Fruit fly (Drosophila melanogaster) whole organism, embryonic: ENCODE measurements around the gene Vha100-2.
A peak's percentile ranks its signal among the peaks of the same experiment; 100 is the strongest.

ENCODE experiments used
- Asciz ChIP-seq: fragments of 200-800 bp; sonication (Bioruptor generic); optimal IDR thresholded peaks from 2 replicates; lab custom pipeline; 2017; ENCODE audit warnings: missing biosample characterization, mild to moderate bottlenecking, missing genetic modification characterization, missing genetic modification reagents
- Awh ChIP-seq: fragments of 200-800 bp; sonication (Bioruptor generic); IDR thresholded peaks from 2 replicates; pipeline ENCODE4, ENCODE4 v1.3.6; 2022; ENCODE audit warnings: missing biosample characterization, missing genetic modification characterization
- CG10543 ChIP-seq: fragments of 200-800 bp; sonication (Bioruptor generic); optimal IDR thresholded peaks from 3 replicates; lab custom pipeline; 2017; ENCODE audit warnings: missing biosample characterization, mild to moderate bottlenecking, missing genetic modification characterization, moderate library complexity
- CG12659 ChIP-seq: fragments of 200-800 bp; sonication (Bioruptor generic); optimal IDR thresholded peaks from 3 replicates; lab custom pipeline; 2017; ENCODE audit warnings: mild to moderate bottlenecking, missing biosample characterization, missing genetic modification reagents, missing genetic modification characterization
- CG13894 ChIP-seq: fragments of 200-800 bp; sonication (Bioruptor generic); optimal IDR thresholded peaks from 3 replicates; lab custom pipeline; 2018; ENCODE audit warnings: missing biosample characterization, mild to moderate bottlenecking, missing genetic modification characterization, moderate library complexity
- CG14441 ChIP-seq: fragments of 200-800 bp; sonication (Bioruptor generic); IDR thresholded peaks from 2 replicates; pipeline ENCODE4 v1.3.6; 2022; ENCODE audit warnings: missing biosample characterization, missing genetic modification characterization
- CG14860 ChIP-seq: fragments of 200-800 bp; sonication (Bioruptor generic); IDR thresholded peaks from 3 replicates; pipeline ENCODE4 v1.3.6; 2022; ENCODE audit warnings: missing biosample characterization, missing genetic modification characterization; ENCODE audit not compliant: partially characterized antibody
- CG1792 ChIP-seq: fragments of 200-800 bp; sonication (Bioruptor generic); optimal IDR thresholded peaks from 2 replicates; lab custom pipeline; 2016; ENCODE audit warnings: missing biosample characterization, missing genetic modification characterization
- CG1832 ChIP-seq: fragments of 200-800 bp; sonication (Bioruptor generic); optimal IDR thresholded peaks from 2 replicates; lab custom pipeline; 2017; ENCODE audit warnings: missing biosample characterization, mild to moderate bottlenecking, missing genetic modification characterization, inconsistent platforms
- CG18476 ChIP-seq: fragments of 200-800 bp; sonication (Bioruptor generic); optimal IDR thresholded peaks from 2 replicates; lab custom pipeline; 2016; ENCODE audit warnings: missing biosample characterization, mild to moderate bottlenecking, missing genetic modification characterization
- CG18599 ChIP-seq: fragments of 200-800 bp; sonication (Bioruptor generic); optimal IDR thresholded peaks from 3 replicates; lab custom pipeline; 2017; ENCODE audit warnings: missing biosample characterization, missing genetic modification characterization, mild to moderate bottlenecking, moderate library complexity, missing genetic modification reagents
- CG32767 ChIP-seq: fragments of 200-800 bp; sonication (Bioruptor generic); IDR thresholded peaks from 2 replicates; pipeline ENCODE4 v1.3.6; 2022; ENCODE audit warnings: missing biosample characterization, missing genetic modification characterization
- CG8089 ChIP-seq: fragments of 200-800 bp; sonication (Bioruptor generic); optimal IDR thresholded peaks from 3 replicates; lab custom pipeline; 2016; ENCODE audit warnings: missing biosample characterization, missing genetic modification characterization
- CG9797 ChIP-seq: fragments of 200-800 bp; sonication (Bioruptor generic); optimal IDR thresholded peaks from 3 replicates; lab custom pipeline; 2018; ENCODE audit warnings: missing biosample characterization, mild to moderate bottlenecking, missing genetic modification characterization
- CTCF ChIP-seq: fragments of 200-800 bp; sonication (Bioruptor generic); optimal IDR thresholded peaks from 2 replicates; lab custom pipeline; 2017; ENCODE audit warnings: missing biosample characterization, mild to moderate bottlenecking, missing genetic modification characterization, moderate library complexity
- CoRest ChIP-seq: fragments of 200-800 bp; sonication (Bioruptor generic); optimal IDR thresholded peaks from 3 replicates; lab custom pipeline; 2018; ENCODE audit warnings: missing biosample characterization, mild to moderate bottlenecking, missing genetic modification characterization, moderate library complexity
- D19A ChIP-seq: fragments of 200-800 bp; optimal IDR thresholded peaks from 3 replicates; lab custom pipeline; 2019; ENCODE audit warnings: missing biosample characterization, mild to moderate bottlenecking, missing genetic modification characterization, moderate library complexity
- Dip2 ChIP-seq: fragments of 200-800 bp; sonication (Bioruptor generic); IDR thresholded peaks from 2 replicates; pipeline ENCODE4 v1.3.6; 2022; ENCODE audit warnings: missing biosample characterization, missing genetic modification characterization
- Drgx ChIP-seq: fragments of 200-800 bp; sonication (Bioruptor generic); IDR thresholded peaks from 2 replicates; pipeline ENCODE4 v1.3.6; 2022; ENCODE audit warnings: missing biosample characterization, missing genetic modification characterization
- E2f2 ChIP-seq: fragments of 200-800 bp; sonication (Bioruptor generic); IDR thresholded peaks from 2 replicates; pipeline ENCODE4 v1.3.6; 2022; ENCODE audit warnings: missing biosample characterization, missing genetic modification characterization
- Ets97D ChIP-seq: fragments of 200-800 bp; sonication (Bioruptor generic); optimal IDR thresholded peaks from 3 replicates; lab custom pipeline; 2016; ENCODE audit warnings: missing biosample characterization, missing genetic modification characterization
- H2.0 ChIP-seq: fragments of 200-800 bp; sonication (Bioruptor generic); IDR thresholded peaks from 2 replicates; pipeline ENCODE4 v1.3.6; 2022; ENCODE audit warnings: missing biosample characterization, missing genetic modification characterization
- Hr3 ChIP-seq: fragments of 200-800 bp; sonication (Bioruptor generic); optimal IDR thresholded peaks from 3 replicates; lab custom pipeline; 2016; ENCODE audit warnings: missing biosample characterization, missing genetic modification characterization
- Hsf ChIP-seq: fragments of 200-800 bp; sonication (Bioruptor generic); optimal IDR thresholded peaks from 3 replicates; lab custom pipeline; 2016; ENCODE audit warnings: missing biosample characterization, missing genetic modification characterization
- MTF-1 ChIP-seq: fragments of 200-800 bp; sonication (Bioruptor generic); optimal IDR thresholded peaks from 2 replicates; lab custom pipeline; 2018; ENCODE audit warnings: missing biosample characterization, mild to moderate bottlenecking, missing genetic modification characterization, borderline replicate concordance
- Max ChIP-seq: fragments of 200-800 bp; sonication (Bioruptor generic); optimal IDR thresholded peaks from 2 replicates; lab custom pipeline; 2016; ENCODE audit warnings: missing biosample characterization, mild to moderate bottlenecking, missing genetic modification characterization
- Mes4 ChIP-seq: fragments of 200-800 bp; sonication (Bioruptor generic); optimal IDR thresholded peaks from 2 replicates; lab custom pipeline; 2016; ENCODE audit warnings: missing biosample characterization, missing genetic modification characterization
- Mrtf ChIP-seq: fragments of 200-800 bp; sonication (Bioruptor generic); IDR thresholded peaks from 3 replicates; pipeline ENCODE4 v1.3.6; 2022; ENCODE audit warnings: missing biosample characterization, missing genetic modification characterization
- Ptx1 ChIP-seq: fragments of 200-800 bp; sonication (Bioruptor generic); IDR thresholded peaks from 2 replicates; pipeline ENCODE4 v1.3.6; 2022; ENCODE audit warnings: missing biosample characterization, missing genetic modification characterization
- Sry-β ChIP-seq: fragments of 200-800 bp; sonication (Bioruptor generic); optimal IDR thresholded peaks from 2 replicates; lab custom pipeline; 2018; ENCODE audit warnings: missing biosample characterization, mild to moderate bottlenecking, missing genetic modification characterization, moderate library complexity
- bigmax ChIP-seq: fragments of 200-800 bp; sonication (Bioruptor generic); optimal IDR thresholded peaks from 2 replicates; lab custom pipeline; 2018; ENCODE audit warnings: missing biosample characterization, mild to moderate bottlenecking, missing genetic modification characterization
- cwo ChIP-seq: fragments of 200-800 bp; sonication (Bioruptor generic); optimal IDR thresholded peaks from 3 replicates; lab custom pipeline; 2017; ENCODE audit warnings: missing biosample characterization, missing genetic modification characterization, mild to moderate bottlenecking, moderate library complexity, missing genetic modification reagents
- eyg ChIP-seq: fragments of 200-800 bp; sonication (Bioruptor generic); optimal IDR thresholded peaks from 3 replicates; lab custom pipeline; 2016; ENCODE audit warnings: missing biosample characterization, missing genetic modification characterization
- ftz-f1 ChIP-seq: fragments of 200-800 bp; sonication (Bioruptor generic); optimal IDR thresholded peaks from 2 replicates; lab custom pipeline; 2016; ENCODE audit warnings: missing biosample characterization, missing genetic modification characterization
- gce ChIP-seq: fragments of 200-800 bp; sonication (Bioruptor generic); IDR thresholded peaks from 3 replicates; pipeline ENCODE4 v1.3.6; 2022; ENCODE audit warnings: missing biosample characterization, missing genetic modification characterization
- h ChIP-seq: fragments of >200 bp; optimal IDR thresholded peaks from 2 replicates; lab custom pipeline; 2017
- hkb ChIP-seq, 2 experiments: fragments of 200-800 bp in 1 of 2; fragments of >200 bp in 1 of 2; sonication (Bioruptor generic) in 1 of 2; IDR thresholded peaks in 1 of 2; optimal IDR thresholded peaks in 1 of 2; 2 replicates each; pipeline versions ENCODE4 v1.3.6 to Lab custom; 2017 to 2022; ENCODE audit warnings: missing biosample characterization in 1 of 2, missing genetic modification characterization in 1 of 2
- insv ChIP-seq, 2 experiments: fragments of 200-800 bp; sonication (Bioruptor generic); optimal IDR thresholded peaks; 3 replicates each; lab custom pipeline; 2016 to 2018; ENCODE audit warnings: missing biosample characterization in 2 of 2, missing genetic modification characterization in 2 of 2
- pb ChIP-seq: fragments of 200-800 bp; sonication (Bioruptor generic); optimal IDR thresholded peaks from 3 replicates; lab custom pipeline; 2016; ENCODE audit warnings: missing biosample characterization, missing genetic modification characterization
- pfk ChIP-seq: fragments of 200-800 bp; sonication (Bioruptor generic); optimal IDR thresholded peaks from 2 replicates; lab custom pipeline; 2018; ENCODE audit warnings: missing biosample characterization, mild to moderate bottlenecking, missing genetic modification characterization, moderate library complexity
- psq ChIP-seq: fragments of 200-800 bp; sonication (Bioruptor generic); optimal IDR thresholded peaks from 2 replicates; lab custom pipeline; 2017; ENCODE audit warnings: missing biosample characterization, missing genetic modification characterization
- pzg ChIP-seq: fragments of 200-800 bp; sonication (Bioruptor generic); optimal IDR thresholded peaks from 3 replicates; lab custom pipeline; 2018; ENCODE audit warnings: missing biosample characterization, mild to moderate bottlenecking, missing genetic modification characterization, moderate library complexity
- tio ChIP-seq: fragments of 200-800 bp; sonication (Bioruptor generic); optimal IDR thresholded peaks from 2 replicates; lab custom pipeline; 2017; ENCODE audit warnings: missing biosample characterization, missing genetic modification characterization, inconsistent platforms
- ttk ChIP-seq: fragments of 200-800 bp; sonication (Bioruptor generic); IDR thresholded peaks from 2 replicates; pipeline ENCODE4 v2.1.2; 2022; ENCODE audit warnings: missing biosample characterization, missing genetic modification characterization
- yki ChIP-seq: fragments of >200 bp; optimal IDR thresholded peaks from 3 replicates; lab custom pipeline; 2018
- zen2 ChIP-seq: fragments of 200-800 bp; sonication (Bioruptor generic); IDR thresholded peaks from 3 replicates; pipeline ENCODE4 v1.3.6; 2022; ENCODE audit warnings: missing biosample characterization, missing genetic modification characterization; ENCODE audit not compliant: partially characterized antibody
- zf30C ChIP-seq: fragments of 200-800 bp; sonication (Bioruptor generic); optimal IDR thresholded peaks from 3 replicates; lab custom pipeline; 2018; ENCODE audit warnings: missing biosample characterization, mild to moderate bottlenecking, missing genetic modification characterization
- zfh1 ChIP-seq: fragments of 200-800 bp; sonication (Bioruptor generic); IDR thresholded peaks from 3 replicates; pipeline ENCODE4 v1.3.6; 2022; ENCODE audit warnings: missing biosample characterization, missing genetic modification characterization
- zfh2 ChIP-seq: fragments of 200-800 bp; sonication (Bioruptor generic); optimal IDR thresholded peaks from 2 replicates; lab custom pipeline; 2016; ENCODE audit warnings: missing biosample characterization, missing genetic modification characterization

Vha100-2 gene

dm6 chr3R:18402549-18403429 is 3.8 kb upstream of the Vha100-2 start, which contains the start of the genes Wdr37 and koko (continued):
- peak; percentile 93 for TF ChIP-seq cwo (GFP tag; lab: Kevin White, UChicago)
- TF ChIP-seq Ptx1 (GFP tag; lab: Robert Waterston, UW), result peak; percentile 100
- peak in 1 of 2 experiments; percentile 85 for TF ChIP-seq insv (GFP tag; optimal IDR thresholded peaks at IDR 0.05; lab: Kevin White, UChicago)
- peak; percentile 96 for TF ChIP-seq CG10543 (GFP tag; lab: Kevin White, UChicago)
- TF ChIP-seq tio (GFP tag; lab: Kevin White, UChicago), result peak; percentile 97
- TF ChIP-seq Dip2 (GFP tag; lab: Robert Waterston, UW), result peak; percentile 50; the same call in 1 of the 2 replicates
- peak; percentile 99 for TF ChIP-seq CG32767 (GFP tag; lab: Robert Waterston, UW)
- peak; percentile 95 for TF ChIP-seq CG14441 (GFP tag; lab: Robert Waterston, UW)
- no peak for TF ChIP-seq bigmax
- peak; percentile 16 for TF ChIP-seq pb
- TF ChIP-seq Hr3 (GFP tag; lab: Kevin White, UChicago), result peak; percentile 99
- peak; percentile 99 for TF ChIP-seq zf30C (GFP tag; lab: Kevin White, UChicago)
- peak; percentile 92 for TF ChIP-seq CG13894 (tag; lab: Kevin White, UChicago)
- TF ChIP-seq h (lab: Kevin White, UChicago), result no peak
- peak; percentile 39 for TF ChIP-seq Sry-β (GFP tag; lab: Kevin White, UChicago)
- peak; percentile 98 for TF ChIP-seq Drgx (GFP tag; lab: Robert Waterston, UW)
- peak; percentile 56 for TF ChIP-seq CG1792
- TF ChIP-seq CoRest, result peak; percentile 99
- TF ChIP-seq zen2 (GFP tag; lab: Robert Waterston, UW), result no peak
- 0 out of 3 replicates have a peak, but pooled peaks have one; percentile 37 for TF ChIP-seq CG14860 (GFP tag; lab: Robert Waterston, UW)
- TF ChIP-seq Mes4 (GFP tag; lab: Kevin White, UChicago), result peak; percentile 58
- TF ChIP-seq Asciz (GFP tag; lab: Kevin White, UChicago), result peak; percentile 93
- TF ChIP-seq psq (GFP tag; lab: Kevin White, UChicago), result peak; percentile 90
- TF ChIP-seq Ets97D (GFP tag; lab: Kevin White, UChicago), result peak; percentile 29
- TF ChIP-seq eyg, result peak; percentile 58
- no peak; the same call in none of the 3 replicates for TF ChIP-seq zfh1 (GFP tag; lab: Robert Waterston, UW)
- TF ChIP-seq pzg (GFP tag; lab: Kevin White, UChicago), result peak; percentile 46
- TF ChIP-seq H2.0 (GFP tag; lab: Robert Waterston, UW), result peak; percentile 96
- peak; percentile 93 for TF ChIP-seq CG18476 (GFP tag; lab: Kevin White, UChicago)
- TF ChIP-seq ttk (GFP tag; lab: Robert Waterston, UW), result peak; percentile 99
- peak; percentile 11 for TF ChIP-seq CG9797
- peak; percentile 44 for TF ChIP-seq CTCF (GFP tag; lab: Kevin White, UChicago)
- no peak for TF ChIP-seq hkb (optimal IDR thresholded peaks at IDR 0.05; lab: Kevin White, UChicago)
- TF ChIP-seq hkb (GFP tag; IDR thresholded peaks at IDR 0.05; lab: Robert Waterston, UW), result peak; percentile 97
- peak; percentile 55 for TF ChIP-seq zfh2
- peak; percentile 65 for TF ChIP-seq CG8089 (GFP tag; lab: Kevin White, UChicago)
- peak; percentile 86 for TF ChIP-seq E2f2
- TF ChIP-seq CG1832 (GFP tag; lab: Kevin White, UChicago), result no peak
- TF ChIP-seq Max (GFP tag; lab: Kevin White, UChicago), result peak; percentile 92
- peak; percentile 96 for TF ChIP-seq CG18599 (GFP tag; lab: Kevin White, UChicago)
- no peak for TF ChIP-seq yki (lab: Kevin White, UChicago)
- peak; percentile 47 for TF ChIP-seq ftz-f1
- TF ChIP-seq gce (GFP tag; lab: Robert Waterston, UW), result peak; percentile 95
- peak; percentile 98 for TF ChIP-seq Awh (GFP tag; lab: Robert Waterston, UW)
- TF ChIP-seq Hsf (GFP tag; lab: Kevin White, UChicago), result peak; percentile 89
- TF ChIP-seq D19A (tag; lab: Kevin White, UChicago), result peak; percentile 94
- TF ChIP-seq Mrtf (GFP tag; lab: Robert Waterston, UW), result peak; percentile 94
- TF ChIP-seq MTF-1 (GFP tag; lab: Kevin White, UChicago), result peak; percentile 69
- peak; percentile 98 for TF ChIP-seq CG12659 (GFP tag; lab: Kevin White, UChicago)
- no peak for TF ChIP-seq pfk (GFP tag; lab: Kevin White, UChicago)
